Fruit fly (Drosophila melanogaster) whole organism, embryonic: ENCODE data around the gene CG31191.

ENCODE experiments used
- Adf1 ChIP-seq: fragments of 200-800 bp; sonication (Bioruptor generic); IDR thresholded peaks from 2 replicates; pipeline ENCODE4 v1.3.6; 2022; ENCODE audit warnings: missing biosample characterization, missing genetic modification characterization
- CG1024 ChIP-seq: fragments of 200-800 bp; sonication (Bioruptor generic); IDR thresholded peaks from 2 replicates; pipeline ENCODE4 v1.3.6; 2022; ENCODE audit warnings: missing biosample characterization, missing genetic modification characterization
- CG10431 ChIP-seq: fragments of 200-800 bp; sonication (Bioruptor generic); optimal IDR thresholded peaks from 3 replicates; lab custom pipeline; 2018; ENCODE audit warnings: missing biosample characterization, mild to moderate bottlenecking, missing genetic modification characterization
- CG12155 ChIP-seq: fragments of 200-800 bp; sonication (Bioruptor generic); optimal IDR thresholded peaks from 3 replicates; lab custom pipeline; 2016; ENCODE audit warnings: missing biosample characterization, missing genetic modification characterization
- CG12391 ChIP-seq: fragments of 200-800 bp; sonication (Bioruptor generic); optimal IDR thresholded peaks from 3 replicates; lab custom pipeline; 2018; ENCODE audit warnings: missing biosample characterization, mild to moderate bottlenecking, missing genetic modification characterization, moderate library complexity
- CG12744 ChIP-seq: fragments of 200-800 bp; sonication (Bioruptor generic); optimal IDR thresholded peaks from 2 replicates; lab custom pipeline; 2016; ENCODE audit warnings: missing biosample characterization, missing genetic modification characterization
- CG14050 ChIP-seq: fragments of 200-800 bp; sonication (Bioruptor generic); IDR thresholded peaks from 3 replicates; pipeline ENCODE4 v1.3.6; 2022; ENCODE audit warnings: missing biosample characterization, missing genetic modification characterization
- CG14710 ChIP-seq: fragments of 200-800 bp; sonication (Bioruptor generic); optimal IDR thresholded peaks from 3 replicates; lab custom pipeline; 2019; ENCODE audit warnings: missing biosample characterization, mild to moderate bottlenecking, missing genetic modification characterization, moderate library complexity
- CG14860 ChIP-seq: fragments of 200-800 bp; sonication (Bioruptor generic); IDR thresholded peaks from 3 replicates; pipeline ENCODE4 v1.3.6; 2022; ENCODE audit warnings: missing biosample characterization, missing genetic modification characterization; ENCODE audit not compliant: partially characterized antibody
- CG1647 ChIP-seq: fragments of 200-800 bp; sonication (Bioruptor generic); optimal IDR thresholded peaks from 3 replicates; lab custom pipeline; 2016; ENCODE audit warnings: missing biosample characterization, missing genetic modification characterization
- CG17612 ChIP-seq: fragments of 200-800 bp; sonication (Bioruptor generic); IDR thresholded peaks from 2 replicates; pipeline ENCODE4 v1.3.6; 2022; ENCODE audit warnings: missing biosample characterization, missing genetic modification characterization
- CG18262 ChIP-seq: fragments of 200-800 bp; optimal IDR thresholded peaks from 3 replicates; lab custom pipeline; 2019; ENCODE audit warnings: missing biosample characterization, mild to moderate bottlenecking, missing genetic modification characterization, moderate library complexity
- CG31365 ChIP-seq: fragments of 200-800 bp; sonication (Bioruptor generic); optimal IDR thresholded peaks from 2 replicates; lab custom pipeline; 2018; ENCODE audit warnings: missing biosample characterization, mild to moderate bottlenecking, missing genetic modification characterization
- CG3163 ChIP-seq: fragments of 200-800 bp; sonication (Bioruptor generic); optimal IDR thresholded peaks from 3 replicates; lab custom pipeline; 2016; ENCODE audit warnings: missing biosample characterization, missing genetic modification characterization
- CG4282 ChIP-seq: fragments of 200-800 bp; sonication (Bioruptor generic); optimal IDR thresholded peaks from 2 replicates; lab custom pipeline; 2016; ENCODE audit warnings: missing biosample characterization, missing genetic modification characterization
- CG4404 ChIP-seq: fragments of 200-800 bp; sonication (Bioruptor generic); IDR thresholded peaks from 2 replicates; pipeline ENCODE4 v1.3.6; 2022; ENCODE audit warnings: missing biosample characterization, missing genetic modification characterization
- CG4617 ChIP-seq: fragments of 200-800 bp; sonication (Bioruptor generic); optimal IDR thresholded peaks from 3 replicates; lab custom pipeline; 2016; ENCODE audit warnings: missing biosample characterization, missing genetic modification characterization, borderline replicate concordance
- CG5180 ChIP-seq: fragments of 200-800 bp; sonication (Bioruptor generic); optimal IDR thresholded peaks from 3 replicates; lab custom pipeline; 2017; ENCODE audit warnings: missing biosample characterization, missing genetic modification characterization, mild to moderate bottlenecking, moderate library complexity, missing genetic modification reagents
- CG6654 ChIP-seq: fragments of 200-800 bp; sonication (Bioruptor generic); optimal IDR thresholded peaks from 2 replicates; lab custom pipeline; 2017; ENCODE audit warnings: missing biosample characterization, mild to moderate bottlenecking, missing genetic modification characterization
- CG6689 ChIP-seq: fragments of 200-800 bp; sonication (Bioruptor generic); IDR thresholded peaks from 2 replicates; pipeline ENCODE4 v1.3.6; 2022; ENCODE audit warnings: missing biosample characterization, missing genetic modification characterization
- CG6765 ChIP-seq: fragments of 200-800 bp; sonication (Bioruptor generic); optimal IDR thresholded peaks from 3 replicates; lab custom pipeline; 2017; ENCODE audit warnings: missing biosample characterization, mild to moderate bottlenecking, missing genetic modification characterization
- CG8089 ChIP-seq: fragments of 200-800 bp; sonication (Bioruptor generic); optimal IDR thresholded peaks from 3 replicates; lab custom pipeline; 2016; ENCODE audit warnings: missing biosample characterization, missing genetic modification characterization
- CG9797 ChIP-seq: fragments of 200-800 bp; sonication (Bioruptor generic); optimal IDR thresholded peaks from 3 replicates; lab custom pipeline; 2018; ENCODE audit warnings: missing biosample characterization, mild to moderate bottlenecking, missing genetic modification characterization
- CTCF ChIP-seq: fragments of 200-800 bp; sonication (Bioruptor generic); optimal IDR thresholded peaks from 2 replicates; lab custom pipeline; 2017; ENCODE audit warnings: missing biosample characterization, mild to moderate bottlenecking, missing genetic modification characterization, moderate library complexity
- Camta ChIP-seq: fragments of 200-800 bp; sonication (Bioruptor generic); optimal IDR thresholded peaks from 2 replicates; lab custom pipeline; 2016; ENCODE audit warnings: missing biosample characterization, missing genetic modification characterization
- Dad ChIP-seq: fragments of 200-800 bp; sonication (Bioruptor generic); optimal IDR thresholded peaks from 3 replicates; lab custom pipeline; 2016; ENCODE audit warnings: missing biosample characterization, missing genetic modification characterization
- Doc3 ChIP-seq: fragments of 200-800 bp; sonication (Bioruptor generic); IDR thresholded peaks from 3 replicates; pipeline ENCODE4 v1.3.6; 2022; ENCODE audit warnings: missing biosample characterization, missing genetic modification characterization; ENCODE audit not compliant: partially characterized antibody
- GATAe ChIP-seq: fragments of 200-800 bp; sonication (Bioruptor generic); conservative IDR thresholded peaks from 2 replicates; pipeline ENCODE4 v1.3.6; 2022; ENCODE audit warnings: missing biosample characterization, missing genetic modification characterization
- Gsc ChIP-seq: fragments of 200-800 bp; sonication (Bioruptor generic); IDR thresholded peaks from 2 replicates; pipeline ENCODE4 v1.3.6; 2022; ENCODE audit warnings: missing biosample characterization, missing genetic modification characterization
- HLH3B ChIP-seq: fragments of 200-800 bp; sonication (Bioruptor generic); IDR thresholded peaks from 2 replicates; pipeline ENCODE4 v1.3.6; 2022; ENCODE audit warnings: missing biosample characterization, missing genetic modification characterization
- HLH4C ChIP-seq: fragments of 200-800 bp; sonication (Bioruptor generic); IDR thresholded peaks from 3 replicates; pipeline ENCODE4 v1.3.6; 2022; ENCODE audit warnings: missing biosample characterization, missing genetic modification characterization; ENCODE audit not compliant: partially characterized antibody
- HmgZ ChIP-seq: fragments of 200-800 bp; sonication (Bioruptor generic); optimal IDR thresholded peaks from 2 replicates; lab custom pipeline; 2018; ENCODE audit warnings: missing biosample characterization, mild to moderate bottlenecking, missing genetic modification characterization
- MBD-R2 ChIP-seq: fragments of 200-800 bp; sonication (Bioruptor generic); IDR thresholded peaks from 2 replicates; pipeline ENCODE4 v1.3.6; 2022; ENCODE audit warnings: missing biosample characterization, missing genetic modification characterization
- MESR4 ChIP-seq: fragments of 200-800 bp; sonication (Bioruptor generic); optimal IDR thresholded peaks from 2 replicates; lab custom pipeline; 2018; ENCODE audit warnings: missing biosample characterization, mild to moderate bottlenecking, missing genetic modification characterization, moderate library complexity
- Max ChIP-seq: fragments of 200-800 bp; sonication (Bioruptor generic); optimal IDR thresholded peaks from 2 replicates; lab custom pipeline; 2016; ENCODE audit warnings: missing biosample characterization, mild to moderate bottlenecking, missing genetic modification characterization
- Neu2 ChIP-seq: fragments of 200-800 bp; sonication (Bioruptor generic); optimal IDR thresholded peaks from 3 replicates; lab custom pipeline; 2016; ENCODE audit warnings: missing biosample characterization, missing genetic modification characterization, borderline replicate concordance
- Ssrp ChIP-seq: fragments of 200-800 bp; sonication (Bioruptor generic); optimal IDR thresholded peaks from 2 replicates; lab custom pipeline; 2018; ENCODE audit warnings: missing biosample characterization, mild to moderate bottlenecking, missing genetic modification characterization, moderate library complexity
- YL-1 ChIP-seq: fragments of 200-800 bp; sonication (Bioruptor generic); optimal IDR thresholded peaks from 3 replicates; lab custom pipeline; 2017; ENCODE audit warnings: missing biosample characterization, mild to moderate bottlenecking, missing genetic modification characterization
- br ChIP-seq: fragments of >200 bp; optimal IDR thresholded peaks from 2 replicates; lab custom pipeline; 2017
- chif ChIP-seq, 2 experiments: fragments of 200-800 bp; sonication (Bioruptor generic); optimal IDR thresholded peaks; 3 replicates each; lab custom pipeline; 2016; ENCODE audit warnings: missing biosample characterization in 2 of 2, missing genetic modification characterization in 2 of 2
- h ChIP-seq: fragments of >200 bp; optimal IDR thresholded peaks from 2 replicates; lab custom pipeline; 2017
- ken ChIP-seq: fragments of 200-800 bp; sonication (Bioruptor generic); IDR thresholded peaks from 3 replicates; pipeline ENCODE4 v1.3.6; 2022; ENCODE audit warnings: missing biosample characterization, missing genetic modification characterization
- lmd ChIP-seq: fragments of 200-800 bp; sonication (Bioruptor generic); IDR thresholded peaks from 2 replicates; pipeline ENCODE4 v1.3.6; 2022; ENCODE audit warnings: missing biosample characterization, missing genetic modification characterization
- nerfin-2 ChIP-seq: fragments of 200-800 bp; sonication (Bioruptor generic); IDR thresholded peaks from 2 replicates; pipeline ENCODE4 v1.3.6; 2022; ENCODE audit warnings: missing biosample characterization, missing genetic modification characterization; ENCODE audit not compliant: partially characterized antibody
- pb ChIP-seq: fragments of 200-800 bp; sonication (Bioruptor generic); optimal IDR thresholded peaks from 3 replicates; lab custom pipeline; 2016; ENCODE audit warnings: missing biosample characterization, missing genetic modification characterization
- scrt ChIP-seq: fragments of 200-800 bp; sonication (Bioruptor generic); optimal IDR thresholded peaks from 2 replicates; lab custom pipeline; 2018; ENCODE audit warnings: missing biosample characterization, mild to moderate bottlenecking, missing genetic modification characterization, moderate library complexity
- sisA ChIP-seq: fragments of 200-800 bp; sonication (Bioruptor generic); IDR thresholded peaks from 2 replicates; pipeline ENCODE4 v1.3.6; 2022; ENCODE audit warnings: missing biosample characterization, missing genetic modification characterization
- sug ChIP-seq: fragments of 200-800 bp; optimal IDR thresholded peaks from 2 replicates; lab custom pipeline; 2019; ENCODE audit warnings: missing biosample characterization, mild to moderate bottlenecking, missing genetic modification characterization, moderate library complexity
- tio ChIP-seq: fragments of 200-800 bp; sonication (Bioruptor generic); optimal IDR thresholded peaks from 2 replicates; lab custom pipeline; 2017; ENCODE audit warnings: missing biosample characterization, missing genetic modification characterization, inconsistent platforms
- toy ChIP-seq: fragments of 200-800 bp; sonication (Bioruptor generic); IDR thresholded peaks from 2 replicates; pipeline ENCODE4 v1.3.6; 2022; ENCODE audit warnings: missing biosample characterization, missing genetic modification characterization
- trh ChIP-seq: fragments of 200-800 bp; sonication (Bioruptor generic); optimal IDR thresholded peaks from 2 replicates; lab custom pipeline; 2016; ENCODE audit warnings: missing biosample characterization, missing genetic modification characterization
- tx ChIP-seq: fragments of 200-800 bp; sonication (Bioruptor generic); optimal IDR thresholded peaks from 2 replicates; lab custom pipeline; 2016; ENCODE audit warnings: missing biosample characterization, missing genetic modification characterization

The CG31191 gene

DNA sequence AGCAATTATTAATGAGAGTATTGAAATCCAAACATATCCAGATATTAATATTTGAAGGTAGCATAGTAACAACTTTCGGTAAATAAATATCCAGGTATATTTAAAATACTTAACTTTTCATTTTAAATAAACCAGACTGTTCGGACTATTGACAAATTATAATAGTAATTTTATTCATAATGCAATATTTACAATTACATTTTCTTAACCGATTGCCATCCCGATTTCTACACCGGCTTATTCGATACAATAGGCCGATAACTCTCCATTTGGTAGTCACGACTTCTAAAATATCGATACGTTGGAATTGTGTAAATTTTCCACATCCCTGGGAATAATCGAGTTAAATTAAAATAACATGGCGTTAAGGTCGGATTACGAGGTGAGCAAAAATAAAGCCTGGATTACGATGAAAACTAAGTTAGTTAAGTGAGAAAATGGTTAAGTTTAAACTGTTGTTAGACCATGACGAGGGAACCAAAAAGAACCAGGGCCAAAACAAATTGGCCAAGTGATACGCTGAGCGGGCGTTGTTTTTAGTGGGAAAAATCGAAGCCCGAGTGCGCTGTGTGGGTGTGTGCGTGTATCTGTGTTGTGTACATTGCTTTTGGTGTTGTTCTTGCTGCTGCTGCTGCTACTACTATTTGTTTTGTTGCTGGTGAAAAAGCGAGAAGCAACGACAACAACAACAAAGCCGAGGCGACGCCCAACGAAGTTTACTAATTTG is 3.3 kb upstream of the CG31191 start, which contains the start of gene Atpalpha (continued):
- TF ChIP-seq h (no peak), Doc3 (peak; percentile 94), toy (GFP tag; lab: Robert Waterston, UW) (no peak), CG4282 (no peak), CG12155 (GFP tag; lab: Kevin White, UChicago) (no peak), CG9797 (peak; percentile 20), CG10431 (peak; percentile 47), CG1647 (GFP tag; lab: Kevin White, UChicago) (no peak), CG8089 (GFP tag; lab: Kevin White, UChicago) (no peak), GATAe (no peak), sug (tag; lab: Kevin White, UChicago) (no peak), lmd (GFP tag; lab: Robert Waterston, UW) (no peak), HmgZ (tag; lab: Kevin White, UChicago) (no peak), ken (GFP tag; lab: Robert Waterston, UW) (no peak), CG14710 (tag; lab: Kevin White, UChicago) (peak; percentile 62), CG5180 (GFP tag; lab: Kevin White, UChicago) (no peak), CG3163 (no peak), nerfin-2 (GFP tag; lab: Robert Waterston, UW) (peak; percentile 97), CG6654 (GFP tag; lab: Kevin White, UChicago) (no peak), Neu2 (GFP tag; lab: Kevin White, UChicago) (peak; percentile 85), br (lab: Kevin White, UChicago) (no peak), CG14860 (GFP tag; lab: Robert Waterston, UW) (peak; percentile 94), CG17612 (GFP tag; lab: Robert Waterston, UW) (no peak), Ssrp (tag; lab: Kevin White, UChicago) (no peak), CG12391 (tag; lab: Kevin White, UChicago) (peak; percentile 60), HLH3B (no peak), Camta (GFP tag; lab: Kevin White, UChicago) (peak; percentile 28), CG12744 (GFP tag; lab: Kevin White, UChicago) (no peak), CG4617 (GFP tag; lab: Kevin White, UChicago) (no peak), CG6689 (no peak), Dad (GFP tag; lab: Kevin White, UChicago) (no peak), YL-1 (GFP tag; lab: Kevin White, UChicago) (peak; percentile 79), pb (GFP tag; lab: Kevin White, UChicago) (no peak), HLH4C (GFP tag; lab: Robert Waterston, UW) (peak; percentile 98), scrt (GFP tag; lab: Kevin White, UChicago) (no peak), CG6765 (GFP tag; lab: Kevin White, UChicago) (no peak), tx (no peak), sisA (GFP tag; lab: Robert Waterston, UW) (no peak), CG31365 (tag; lab: Kevin White, UChicago) (no peak), MESR4 (GFP tag; lab: Kevin White, UChicago) (peak; percentile 89), CTCF (no peak), chif (GFP tag; optimal IDR thresholded peaks at IDR 0.05; lab: Kevin White, UChicago) (no peak), Max (GFP tag; lab: Kevin White, UChicago) (no peak), Gsc (GFP tag; lab: Robert Waterston, UW) (no peak), Adf1 (peak; percentile 26; the same call in 1 of the 2 replicates), trh (GFP tag; lab: Kevin White, UChicago) (no peak), MBD-R2 (GFP tag; lab: Robert Waterston, UW) (peak; percentile 43), CG4404 (GFP tag; lab: Robert Waterston, UW) (no peak), CG18262 (tag; lab: Kevin White, UChicago) (no peak), CG1024 (GFP tag; lab: Robert Waterston, UW) (no peak), tio (GFP tag; lab: Kevin White, UChicago) (no peak), CG14050 (GFP tag; lab: Robert Waterston, UW) (no peak)
